Fruit fly (Drosophila melanogaster): ENCODE results near the gene mtd.
A peak's percentile ranks its signal among the peaks of the same experiment; 100 is the strongest.

Gene mtd

DNA sequence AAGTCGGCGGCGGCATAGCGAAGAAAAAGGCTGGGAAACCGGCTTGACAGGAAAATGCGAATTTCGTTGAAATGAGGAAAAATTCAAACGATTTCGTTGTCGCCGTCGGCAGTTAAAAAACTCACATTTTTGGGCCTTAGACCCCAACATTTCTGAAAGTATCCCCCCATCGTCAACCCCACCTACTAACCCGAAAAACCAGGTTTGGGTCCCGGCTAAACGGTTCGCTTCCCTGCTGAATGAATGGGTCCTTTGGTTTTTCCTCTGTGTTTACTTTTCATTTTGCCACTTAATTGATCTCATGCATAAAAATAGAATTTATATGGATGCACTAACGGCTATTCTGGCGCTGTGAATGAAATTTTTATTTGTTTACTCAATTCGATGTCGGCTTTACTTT is 24.1 kb downstream of the mtd start:
- no peak for TF ChIP-seq z (GFP tag; IDR thresholded peaks at IDR 0.05)
- TF ChIP-seq dpn (GFP tag; optimal IDR thresholded peaks at IDR 0.05), result no peak
- TF ChIP-seq zen2 (GFP tag; IDR thresholded peaks at IDR 0.05; ENCODE audit: partially characterized antibody), result no peak
- TF ChIP-seq CG8765 (GFP tag; IDR thresholded peaks at IDR 0.05), result no peak
- no peak for TF ChIP-seq CG5953 (GFP tag; IDR thresholded peaks at IDR 0.05)
- 0 out of 3 replicates have a peak, but pooled peaks have one; percentile 78 for TF ChIP-seq CG2199 (GFP tag; IDR thresholded peaks at IDR 0.05)
- no peak for TF ChIP-seq CG5245 (GFP tag; optimal IDR thresholded peaks at IDR 0.05)
- TF ChIP-seq CG18764 (GFP tag; optimal IDR thresholded peaks at IDR 0.05), result no peak
- no peak for TF ChIP-seq CG4282 (GFP tag; optimal IDR thresholded peaks at IDR 0.05)
- no peak for TF ChIP-seq CG10366 (GFP tag; IDR thresholded peaks at IDR 0.05)
- no peak for TF ChIP-seq CG32532 (GFP tag; IDR thresholded peaks at IDR 0.05)
- TF ChIP-seq so (GFP tag; IDR thresholded peaks at IDR 0.05), result no peak
- no peak for TF ChIP-seq CG1647 (GFP tag; optimal IDR thresholded peaks at IDR 0.05)
- no peak for TF ChIP-seq ttk (GFP tag; IDR thresholded peaks at IDR 0.05)
- no peak for TF ChIP-seq CG4617 (GFP tag; optimal IDR thresholded peaks at IDR 0.05; ENCODE audit: borderline replicate concordance)
- TF ChIP-seq Xrp1 (GFP tag; IDR thresholded peaks at IDR 0.05), result no peak
- TF ChIP-seq nau (GFP tag; optimal IDR thresholded peaks at IDR 0.05), result no peak
- TF ChIP-seq CG11093 (GFP tag; IDR thresholded peaks at IDR 0.05), result 0 out of 3 replicates have a peak, but pooled peaks have one; percentile 8
- no peak for TF ChIP-seq Hr51 (GFP tag; optimal IDR thresholded peaks at IDR 0.05)
- TF ChIP-seq zen (tag; optimal IDR thresholded peaks at IDR 0.05), result no peak
- peak; percentile 55 for TF ChIP-seq CTCF (GFP tag; optimal IDR thresholded peaks at IDR 0.05)
- TF ChIP-seq zfh2 (GFP tag; optimal IDR thresholded peaks at IDR 0.05), result no peak
- no peak for TF ChIP-seq CG14860 (GFP tag; IDR thresholded peaks at IDR 0.05; ENCODE audit: partially characterized antibody)
- no peak for TF ChIP-seq HmgD (GFP tag; optimal IDR thresholded peaks at IDR 0.05)
- peak; percentile 84 for TF ChIP-seq CG11504 (tag; optimal IDR thresholded peaks at IDR 0.05)
- no peak for TF ChIP-seq CG3995 (GFP tag; optimal IDR thresholded peaks at IDR 0.05)
- TF ChIP-seq CG13624 (GFP tag; optimal IDR thresholded peaks at IDR 0.05), result no peak
- no peak for TF ChIP-seq CG14710 (tag; optimal IDR thresholded peaks at IDR 0.05)
- no peak for TF ChIP-seq bcd (GFP tag; optimal IDR thresholded peaks at IDR 0.05)
- TF ChIP-seq chn (GFP tag; optimal IDR thresholded peaks at IDR 0.05), result no peak
- TF ChIP-seq Drgx (GFP tag; IDR thresholded peaks at IDR 0.05), result 0 out of 2 replicates have a peak, but pooled peaks have one; percentile 5
- no peak for TF ChIP-seq lab (GFP tag; optimal IDR thresholded peaks at IDR 0.05)
- no peak for TF ChIP-seq en (GFP tag; optimal IDR thresholded peaks at IDR 0.05)
- no peak for TF ChIP-seq exex (tag; optimal IDR thresholded peaks at IDR 0.05)
- TF ChIP-seq ems (GFP tag; optimal IDR thresholded peaks at IDR 0.05), result no peak
- no peak for TF ChIP-seq CG2120 (GFP tag; optimal IDR thresholded peaks at IDR 0.05)
- TF ChIP-seq salm (tag; optimal IDR thresholded peaks at IDR 0.05), result no peak
- TF ChIP-seq CG34376 (GFP tag; optimal IDR thresholded peaks at IDR 0.05), result no peak
- TF ChIP-seq CG31441 (GFP tag; IDR thresholded peaks at IDR 0.05), result no peak
- TF ChIP-seq row (GFP tag; IDR thresholded peaks at IDR 0.05), result no peak
- TF ChIP-seq CG14014 (GFP tag; IDR thresholded peaks at IDR 0.05), result no peak
- TF ChIP-seq hb (GFP tag; IDR thresholded peaks at IDR 0.05; ENCODE audit: partially characterized antibody), result no peak
- no peak for TF ChIP-seq Sin3A (optimal IDR thresholded peaks at IDR 0.05)
- peak; percentile 9 for TF ChIP-seq stwl (tag; optimal IDR thresholded peaks at IDR 0.05)
- peak; percentile 26 for TF ChIP-seq pita (GFP tag; optimal IDR thresholded peaks at IDR 0.05)
- no peak for TF ChIP-seq hth (optimal IDR thresholded peaks at IDR 0.05)
- TF ChIP-seq CG18262 (tag; optimal IDR thresholded peaks at IDR 0.05), result no peak

Measured in whole organism, embryonic.